Fruit fly (Drosophila melanogaster) whole organism: Measurements from ENCODE around the gene Bub1.

Source experiments
- CG8478 ChIP-seq: fragments of >200 bp; optimal IDR thresholded peaks from 2 replicates; lab custom pipeline; 2018; ENCODE audit warnings: inconsistent platforms
- EcR ChIP-seq, 2 experiments: fragments of >200 bp; optimal IDR thresholded peaks; 2 replicates each; lab custom pipeline; 2017; ENCODE audit warnings: missing biosample characterization in 2 of 2, missing genetic modification characterization in 2 of 2, missing genetic modification reagents in 2 of 2
- pan ChIP-seq: fragments of >200 bp; optimal IDR thresholded peaks from 2 replicates; lab custom pipeline; 2017
- psq ChIP-seq: fragments of >200 bp; optimal IDR thresholded peaks from 2 replicates; lab custom pipeline; 2017
- usp ChIP-seq: fragments of >200 bp; optimal IDR thresholded peaks from 2 replicates; lab custom pipeline; 2017; ENCODE audit warnings: missing biosample characterization, missing genetic modification characterization, mixed read lengths

dm6 chr2L:5263343-5264051 lies 15.2 kb upstream of the Bub1 start, which contains the start of gene Cyp4ac1:
- TF ChIP-seq pan (lab: Kevin White, UChicago) (no peak), usp (no peak), CG8478 (lab: Kevin White, UChicago) (no peak), EcR (GFP tag; optimal IDR thresholded peaks at IDR 0.05; lab: Kevin White, UChicago) (no peak), psq (lab: Kevin White, UChicago) (no peak)
